Worm (Caenorhabditis elegans) whole organism, mixed stage, embryonic: ENCODE results near the gene nspc-7.

ENCODE experiments used
- blmp-1 ChIP-seq: fragments of 150-350 bp; optimal IDR thresholded peaks from 2 replicates; lab custom pipeline; 2014; ENCODE audit warnings: missing biosample characterization, missing genetic modification characterization
- ceh-83 ChIP-seq: fragments of 200-800 bp; sonication (Bioruptor generic); optimal IDR thresholded peaks from 2 replicates; lab custom pipeline; 2018; ENCODE audit warnings: mild to moderate bottlenecking, missing genetic modification characterization, missing compliant biosample characterization
- elt-1 ChIP-seq: sonication (generic microtip); optimal IDR thresholded peaks from 2 replicates; lab custom pipeline; 2017; ENCODE audit warnings: missing genetic modification characterization, mild to moderate bottlenecking, missing compliant biosample characterization, antibody characterized with exemption, moderate library complexity, borderline replicate concordance; ENCODE audit not compliant: insufficient read depth
- nhr-237 ChIP-seq: fragments of 150-350 bp; optimal IDR thresholded peaks from 2 replicates; lab custom pipeline; 2014; ENCODE audit warnings: missing biosample characterization, missing genetic modification characterization
- unc-39 ChIP-seq: fragments of 150-350 bp; optimal IDR thresholded peaks from 2 replicates; lab custom pipeline; 2014; ENCODE audit warnings: missing biosample characterization, missing genetic modification characterization
- ztf-11 ChIP-seq: fragments of 150-350 bp; optimal IDR thresholded peaks from 2 replicates; lab custom pipeline; 2014; ENCODE audit warnings: missing biosample characterization, missing genetic modification characterization

- TF ChIP-seq blmp-1 (tag; lab: Kevin White, UChicago) (no peak), unc-39 (tag; lab: Kevin White, UChicago) (no peak), ceh-83 (GFP tag; lab: Kevin White, UChicago) (no peak), ztf-11 (tag; lab: Kevin White, UChicago) (no peak), elt-1 (no peak), nhr-237 (no peak)
Observed at ce11 chrX:8549026-8549425, 7.4 kb downstream of the nspc-7 start, which contains the start of gene D2021.4.
